Worm (Caenorhabditis elegans): ENCODE results near the gene pafo-1.

Gene pafo-1

ce11 chrV:11541284-11541683 lies 19.8 kb downstream of the pafo-1 start:
- TF ChIP-seq unc-86 (tag; optimal IDR thresholded peaks at IDR 0.05) (no peak), C38D4.7 (GFP tag; optimal IDR thresholded peaks at IDR 0.05) (peak; percentile 24), ama-1 (optimal IDR thresholded peaks at IDR 0.05) (no peak), T23F11.4 (GFP tag; optimal IDR thresholded peaks at IDR 0.05) (no peak), nhr-232 (tag; optimal IDR thresholded peaks at IDR 0.05) (no peak), ttx-3 (tag; optimal IDR thresholded peaks at IDR 0.05) (no peak), Y22D7AL.16 (tag; optimal IDR thresholded peaks at IDR 0.05) (no peak)

- TF ChIP-seq elt-4 (tag; optimal IDR thresholded peaks at IDR 0.05), result no peak
Measured at ce11 chrV:11543564-11543963, 22.1 kb downstream of the pafo-1 start, which contains the start of gene F38B7.2. F38B7.2 (plus strand) TSS chrV:11543963.

- TF ChIP-seq ceh-34 (tag; optimal IDR thresholded peaks at IDR 0.05) (no peak), fkh-6 (tag; optimal IDR thresholded peaks at IDR 0.05) (no peak), elt-4 (tag; optimal IDR thresholded peaks at IDR 0.05) (no peak), ceh-6 (GFP tag; optimal IDR thresholded peaks at IDR 0.05) (no peak), ref-2 (tag; optimal IDR thresholded peaks at IDR 0.05) (no peak), ceh-9 (tag; optimal IDR thresholded peaks at IDR 0.05) (no peak), gmeb-2 (tag; optimal IDR thresholded peaks at IDR 0.05) (no peak), dve-1 (tag; optimal IDR thresholded peaks at IDR 0.05) (no peak), ets-4 (tag; optimal IDR thresholded peaks at IDR 0.05) (no peak), hlh-15 (tag; optimal IDR thresholded peaks at IDR 0.05) (no peak), ztf-16 (tag; optimal IDR thresholded peaks at IDR 0.05) (no peak), unc-42 (tag; optimal IDR thresholded peaks at IDR 0.05) (no peak), fkh-10 (GFP tag; optimal IDR thresholded peaks at IDR 0.05) (no peak), hlh-13 (GFP tag; optimal IDR thresholded peaks at IDR 0.05) (no peak), zip-5 (tag; optimal IDR thresholded peaks at IDR 0.05) (no peak), C38D4.7 (GFP tag; optimal IDR thresholded peaks at IDR 0.05) (no peak)
Measured at ce11 chrV:11545227-11545626, 23.7 kb downstream of the pafo-1 start, which contains the start of gene F38B7.10. F38B7.10 (plus strand) TSS chrV:11545527.

ce11 chrV:11546795-11547194 lies 25.3 kb downstream of the pafo-1 start, which contains the start of gene F38B7.11:
F38B7.11 (plus strand) TSS chrV:11547095.
- TF ChIP-seq ceh-22 (tag; optimal IDR thresholded peaks at IDR 0.05), result no peak

ce11 chrV:11548914-11549406 lies 27.5 kb downstream of the pafo-1 start, which contains the start of the genes F38B7.17 and F38B7.3:
F38B7.17 (minus strand) TSS chrV:11548964.
F38B7.3 (plus strand) TSS chrV:11549107.
- TF ChIP-seq ceh-34 (tag; optimal IDR thresholded peaks at IDR 0.05) (peak; percentile 42), fax-1 (tag; optimal IDR thresholded peaks at IDR 0.05) (no peak), C08G9.2 (tag; optimal IDR thresholded peaks at IDR 0.05) (no peak), F13H6.1 (tag; optimal IDR thresholded peaks at IDR 0.05) (no peak), ceh-45 (GFP tag; IDR thresholded peaks at IDR 0.05) (no peak), ceh-24 (tag; optimal IDR thresholded peaks at IDR 0.05) (no peak), ceh-31 (tag; optimal IDR thresholded peaks at IDR 0.05) (peak; percentile 33), elt-2 (tag; optimal IDR thresholded peaks at IDR 0.05) (peak; percentile 71), T23F11.4 (GFP tag; optimal IDR thresholded peaks at IDR 0.05) (no peak), pat-9 (tag; optimal IDR thresholded peaks at IDR 0.05) (no peak), lin-11 (tag; optimal IDR thresholded peaks at IDR 0.05) (no peak), Y22D7AL.16 (tag; optimal IDR thresholded peaks at IDR 0.05) (no peak), dve-1 (tag; optimal IDR thresholded peaks at IDR 0.05) (peak; percentile 36), lim-6 (tag; optimal IDR thresholded peaks at IDR 0.05) (no peak), unc-86 (tag; optimal IDR thresholded peaks at IDR 0.05) (no peak), unc-3 (GFP tag; conservative IDR thresholded peaks at IDR 0.05) (no peak), unc-3 (tag; optimal IDR thresholded peaks at IDR 0.05) (no peak), eyg-1 (tag; optimal IDR thresholded peaks at IDR 0.05) (no peak), pqm-1 (tag; optimal IDR thresholded peaks at IDR 0.05) (no peak), C38D4.7 (GFP tag; optimal IDR thresholded peaks at IDR 0.05) (no peak), hlh-15 (tag; optimal IDR thresholded peaks at IDR 0.05) (no peak), sox-2 (GFP tag; IDR thresholded peaks at IDR 0.05) (no peak), ztf-16 (tag; optimal IDR thresholded peaks at IDR 0.05) (no peak), mec-3 (tag; optimal IDR thresholded peaks at IDR 0.05; ENCODE audit: borderline replicate concordance) (no peak), pha-4 (tag; optimal IDR thresholded peaks at IDR 0.05) (no peak), elt-4 (tag; optimal IDR thresholded peaks at IDR 0.05) (no peak), ahr-1 (tag; optimal IDR thresholded peaks at IDR 0.05) (no peak), K09A11.1 (tag; optimal IDR thresholded peaks at IDR 0.05; ENCODE audit: insufficient read depth) (no peak), pros-1 (tag; optimal IDR thresholded peaks at IDR 0.05) (no peak), zip-5 (tag; optimal IDR thresholded peaks at IDR 0.05) (no peak), ceh-14 (tag; optimal IDR thresholded peaks at IDR 0.05) (peak; percentile 3), madf-2 (tag; optimal IDR thresholded peaks at IDR 0.05) (no peak)

All from whole organism, late embryonic.